Worm (Caenorhabditis elegans) whole organism, L1 larva: Measurements from ENCODE around the gene srb-11.

ENCODE experiments used
- F16B12.6 ChIP-seq: fragments of 150-350 bp; optimal IDR thresholded peaks from 2 replicates; lab custom pipeline; 2014; ENCODE audit warnings: missing biosample characterization, missing genetic modification characterization
- ceh-82 ChIP-seq, 3 experiments: fragments of 150-350 bp in 1 of 3; sonication (generic microtip) in 2 of 3; optimal IDR thresholded peaks; 2 replicates each; lab custom pipeline; 2014 to 2017; ENCODE audit warnings: missing biosample characterization in 3 of 3, missing genetic modification characterization in 3 of 3
- fkh-10 ChIP-seq: sonication (generic microtip); optimal IDR thresholded peaks from 2 replicates; lab custom pipeline; 2017; ENCODE audit warnings: missing biosample characterization, missing genetic modification reagents, missing genetic modification characterization
- lin-15B ChIP-seq: fragments of 150-350 bp; sonication (generic microtip); optimal IDR thresholded peaks from 3 replicates; lab custom pipeline; 2014; ENCODE audit warnings: missing biosample characterization, missing genetic modification characterization
- nhr-19 ChIP-seq: fragments of 200-800 bp; sonication (Bioruptor generic); conservative IDR thresholded peaks from 2 replicates; pipeline ENCODE4 v1.3.6; 2022; ENCODE audit warnings: missing genetic modification characterization, missing compliant biosample characterization
- nhr-237 ChIP-seq: fragments of 150-350 bp; optimal IDR thresholded peaks from 2 replicates; lab custom pipeline; 2014; ENCODE audit warnings: missing biosample characterization, missing genetic modification characterization
- nhr-71 ChIP-seq: sonication (generic microtip); optimal IDR thresholded peaks from 2 replicates; lab custom pipeline; 2016; ENCODE audit warnings: mild to moderate bottlenecking, missing genetic modification characterization, moderate library complexity, missing compliant biosample characterization
- sox-4 ChIP-seq: sonication (generic microtip); optimal IDR thresholded peaks from 2 replicates; lab custom pipeline; 2016; ENCODE audit warnings: missing genetic modification characterization, missing compliant biosample characterization
- unc-130 ChIP-seq: fragments of 150-350 bp; optimal IDR thresholded peaks from 2 replicates; lab custom pipeline; 2017; ENCODE audit warnings: missing biosample characterization, missing genetic modification characterization, inconsistent platforms

srb-11 gene

ce11 chrIII:6442305-6443125 is 50.2 kb downstream of the srb-11 start, which contains the start of gene mel-32 (continued):
- TF ChIP-seq lin-15B (tag; lab: Kevin White, UChicago) (no peak), nhr-71 (tag; lab: Kevin White, UChicago) (peak; percentile 41), unc-130 (no peak), ceh-82 (tag; optimal IDR thresholded peaks at IDR 0.05; lab: Kevin White, UChicago) (peak in 1 of 3 experiments; percentile 15), sox-4 (no peak), nhr-237 (tag; lab: Kevin White, UChicago) (no peak), fkh-10 (no peak), nhr-19 (GFP tag; lab: Robert Waterston, UW) (peak; percentile 38), F16B12.6 (tag; lab: Kevin White, UChicago) (peak; percentile 76)
